Worm (Caenorhabditis elegans) whole organism, L4 larva: Measurements from ENCODE around the gene dgk-4.
A peak's percentile ranks its signal among the peaks of the same experiment; 100 is the strongest.

Source experiments
- dpl-1 ChIP-seq: fragments of 150-350 bp; optimal IDR thresholded peaks from 2 replicates; lab custom pipeline; 2014; ENCODE audit warnings: missing biosample characterization, missing genetic modification reagents, missing genetic modification characterization
- fkh-10 ChIP-seq: fragments of 150-350 bp; optimal IDR thresholded peaks from 2 replicates; lab custom pipeline; 2014; ENCODE audit warnings: missing biosample characterization, missing genetic modification reagents, missing genetic modification characterization
- jun-1 ChIP-seq: fragments of 150-350 bp; optimal IDR thresholded peaks from 2 replicates; lab custom pipeline; 2014; ENCODE audit warnings: missing biosample characterization, missing genetic modification reagents, missing genetic modification characterization
- lin-15B ChIP-seq: fragments of 150-350 bp; sonication (generic microtip); optimal IDR thresholded peaks from 3 replicates; lab custom pipeline; 2014; ENCODE audit warnings: missing biosample characterization, missing genetic modification characterization
- nhr-11 ChIP-seq: fragments of 150-350 bp; optimal IDR thresholded peaks from 2 replicates; lab custom pipeline; 2014; ENCODE audit warnings: missing biosample characterization, missing genetic modification characterization
- snpc-4 ChIP-seq: fragments of 150-350 bp; optimal IDR thresholded peaks from 2 replicates; lab custom pipeline; 2014; ENCODE audit warnings: missing biosample characterization, missing genetic modification characterization

DNA sequence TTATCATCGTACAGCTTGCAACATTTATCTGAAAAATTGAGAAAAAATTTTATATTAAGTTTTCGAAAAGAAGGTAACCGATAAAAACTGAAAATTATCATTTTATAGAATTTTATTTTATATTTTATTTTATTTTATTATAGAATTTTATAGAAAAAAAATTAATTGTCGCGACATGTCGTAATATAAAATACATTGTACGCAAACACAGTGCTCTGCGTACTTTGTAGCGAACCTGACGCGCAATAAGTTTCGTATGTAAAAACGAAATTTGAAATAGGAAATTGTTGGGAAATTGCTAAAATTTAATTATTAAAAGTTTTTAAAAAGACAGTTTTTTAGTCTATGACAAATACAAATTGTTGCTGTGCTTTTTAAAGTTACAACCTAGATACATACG is 60.4 kb downstream of the dgk-4 start, which contains the start of the genes hst-1 and ints-6:
- TF ChIP-seq dpl-1 (GFP tag; lab: Kevin White, UChicago) (peak; percentile 58), nhr-11 (tag; lab: Kevin White, UChicago) (no peak), lin-15B (tag; lab: Kevin White, UChicago) (no peak), snpc-4 (tag; lab: Kevin White, UChicago) (no peak), jun-1 (tag; lab: Kevin White, UChicago) (no peak), fkh-10 (GFP tag; lab: Kevin White, UChicago) (no peak)
